Fruit fly (Drosophila melanogaster): ENCODE data around the gene CG9853.
A peak's percentile ranks its signal among the peaks of the same experiment; 100 is the strongest.

CG9853 gene

dm6 chr3R:4437113-4437512 is 35.3 kb upstream of the CG9853 start, which contains the start of the genes Lipt2 and CG14650 (continued):
- TF ChIP-seq CG6683 (GFP tag; optimal IDR thresholded peaks at IDR 0.05) (no peak), CG17829 (tag; optimal IDR thresholded peaks at IDR 0.05) (peak; percentile 66), CG8290 (GFP tag; optimal IDR thresholded peaks at IDR 0.05) (no peak), CG8290 (tag; optimal IDR thresholded peaks at IDR 0.05) (no peak), Asciz (GFP tag; optimal IDR thresholded peaks at IDR 0.05) (no peak), mam (GFP tag; optimal IDR thresholded peaks at IDR 0.05) (peak; percentile 79), CG3163 (GFP tag; optimal IDR thresholded peaks at IDR 0.05) (peak; percentile 79), CG2875 (GFP tag; optimal IDR thresholded peaks at IDR 0.05) (no peak), btn (GFP tag; optimal IDR thresholded peaks at IDR 0.05) (peak; percentile 47), HLH4C (GFP tag; IDR thresholded peaks at IDR 0.05; ENCODE audit: partially characterized antibody) (0 out of 3 replicates have a peak, but pooled peaks have one; percentile 37), ato (GFP tag; IDR thresholded peaks at IDR 0.05; ENCODE audit: partially characterized antibody) (no peak; the same call in 1 of the 2 replicates), CG1792 (GFP tag; optimal IDR thresholded peaks at IDR 0.05) (peak; percentile 47), Jarid2 (GFP tag; optimal IDR thresholded peaks at IDR 0.05) (no peak), ci (GFP tag; IDR thresholded peaks at IDR 0.05) (peak; percentile 39; the same call in 1 of the 3 replicates), tio (GFP tag; optimal IDR thresholded peaks at IDR 0.05) (no peak), CG5953 (GFP tag; IDR thresholded peaks at IDR 0.05) (no peak), nom (GFP tag; optimal IDR thresholded peaks at IDR 0.05) (no peak), CG17802 (tag; optimal IDR thresholded peaks at IDR 0.05) (no peak), Dll (GFP tag; IDR thresholded peaks at IDR 0.05; ENCODE audit: partially characterized antibody) (peak; percentile 73; the same call in 3 of the 4 replicates), Hsf (GFP tag; optimal IDR thresholded peaks at IDR 0.05) (peak; percentile 76), lab (GFP tag; optimal IDR thresholded peaks at IDR 0.05) (no peak), CG11085 (GFP tag; IDR thresholded peaks at IDR 0.05) (no peak), CG10209 (GFP tag; optimal IDR thresholded peaks at IDR 0.05) (peak; percentile 47), CG9876 (GFP tag; optimal IDR thresholded peaks at IDR 0.05) (peak; percentile 61), Dek (tag; optimal IDR thresholded peaks at IDR 0.05) (no peak), CG10366 (GFP tag; IDR thresholded peaks at IDR 0.05) (peak; percentile 9; the same call in 1 of the 2 replicates), HLH54F (GFP tag; optimal IDR thresholded peaks at IDR 0.05) (peak; percentile 76), kni (GFP tag; optimal IDR thresholded peaks at IDR 0.05) (no peak), croc (GFP tag; conservative IDR thresholded peaks at IDR 0.05) (no peak), ttk (GFP tag; IDR thresholded peaks at IDR 0.05) (no peak), CG33213 (GFP tag; optimal IDR thresholded peaks at IDR 0.05) (peak; percentile 29), bab2 (GFP tag; optimal IDR thresholded peaks at IDR 0.05) (peak; percentile 58), bowl (GFP tag; IDR thresholded peaks at IDR 0.05) (no peak), Hr78 (GFP tag; optimal IDR thresholded peaks at IDR 0.05) (peak in 1 of 2 experiments; percentile 81), CG32532 (GFP tag; IDR thresholded peaks at IDR 0.05) (peak; percentile 56), Pdp1 (GFP tag; optimal IDR thresholded peaks at IDR 0.05) (peak; percentile 50 to 66), CG12659 (GFP tag; optimal IDR thresholded peaks at IDR 0.05) (peak; percentile 77), ase (GFP tag; IDR thresholded peaks at IDR 0.05) (no peak), E2f1 (GFP tag; IDR thresholded peaks at IDR 0.05) (0 out of 2 replicates have a peak, but pooled peaks have one; percentile 9), CG18262 (tag; optimal IDR thresholded peaks at IDR 0.05) (peak; percentile 46), CG32772 (GFP tag; IDR thresholded peaks at IDR 0.05) (0 out of 2 replicates have a peak, but pooled peaks have one; percentile 18), Dbx (GFP tag; IDR thresholded peaks at IDR 0.05) (0 out of 3 replicates have a peak, but pooled peaks have one; percentile 19), gcm (GFP tag; optimal IDR thresholded peaks at IDR 0.05) (peak; percentile 36), H15 (GFP tag; IDR thresholded peaks at IDR 0.05) (no peak), CG12236 (GFP tag; optimal IDR thresholded peaks at IDR 0.05) (peak; percentile 23), cg (GFP tag; optimal IDR thresholded peaks at IDR 0.05) (no peak), CG7987 (GFP tag; optimal IDR thresholded peaks at IDR 0.05) (peak; percentile 38), chif (GFP tag; optimal IDR thresholded peaks at IDR 0.05) (peak; percentile 36 to 55), CG15514 (GFP tag; optimal IDR thresholded peaks at IDR 0.05) (peak; percentile 74), CG13894 (tag; optimal IDR thresholded peaks at IDR 0.05) (no peak)

Data from whole organism, embryonic.